Worm (Caenorhabditis elegans) whole organism, mixed stage, embryonic: ENCODE measurements around the gene H03E18.2.

Source experiments
- M03D4.4 ChIP-seq: sonication (generic microtip); optimal IDR thresholded peaks from 2 replicates; lab custom pipeline; 2017; ENCODE audit warnings: mild to moderate bottlenecking, missing genetic modification characterization, missing compliant biosample characterization
- bed-3 ChIP-seq: fragments of 200-800 bp; sonication (Bioruptor generic); optimal IDR thresholded peaks from 3 replicates; lab custom pipeline; 2018; ENCODE audit warnings: mild to moderate bottlenecking, missing genetic modification characterization, moderate library complexity, missing compliant biosample characterization
- blmp-1 ChIP-seq: fragments of 150-350 bp; optimal IDR thresholded peaks from 2 replicates; lab custom pipeline; 2014; ENCODE audit warnings: missing biosample characterization, missing genetic modification characterization
- ceh-43 ChIP-seq: fragments of 200-800 bp; sonication (Bioruptor generic); optimal IDR thresholded peaks from 2 replicates; lab custom pipeline; 2018; ENCODE audit warnings: mild to moderate bottlenecking, missing genetic modification characterization, moderate library complexity, missing compliant biosample characterization
- ceh-83 ChIP-seq: fragments of 200-800 bp; sonication (Bioruptor generic); optimal IDR thresholded peaks from 2 replicates; lab custom pipeline; 2018; ENCODE audit warnings: mild to moderate bottlenecking, missing genetic modification characterization, missing compliant biosample characterization
- ces-1 ChIP-seq: fragments of 150-350 bp; optimal IDR thresholded peaks from 2 replicates; lab custom pipeline; 2014; ENCODE audit warnings: missing biosample characterization, missing genetic modification reagents, missing genetic modification characterization
- cnd-1 ChIP-seq: fragments of 200-800 bp; sonication (Bioruptor generic); optimal IDR thresholded peaks from 2 replicates; lab custom pipeline; 2018; ENCODE audit warnings: mild to moderate bottlenecking, missing genetic modification characterization, missing compliant biosample characterization
- elt-1 ChIP-seq: sonication (generic microtip); optimal IDR thresholded peaks from 2 replicates; lab custom pipeline; 2017; ENCODE audit warnings: missing genetic modification characterization, mild to moderate bottlenecking, missing compliant biosample characterization, antibody characterized with exemption, moderate library complexity, borderline replicate concordance; ENCODE audit not compliant: insufficient read depth
- elt-3 ChIP-seq: fragments of 150-350 bp; optimal IDR thresholded peaks from 2 replicates; lab custom pipeline; 2014; ENCODE audit warnings: missing biosample characterization, missing genetic modification characterization
- flh-1 ChIP-seq: fragments of 200-800 bp; sonication (Bioruptor generic); optimal IDR thresholded peaks from 2 replicates; lab custom pipeline; 2018; ENCODE audit warnings: mild to moderate bottlenecking, missing genetic modification characterization, moderate library complexity, missing compliant biosample characterization
- ham-2 ChIP-seq: fragments of 200-800 bp; sonication (Bioruptor generic); optimal IDR thresholded peaks from 2 replicates; lab custom pipeline; 2018; ENCODE audit warnings: mild to moderate bottlenecking, missing genetic modification characterization, missing compliant biosample characterization
- lin-13 ChIP-seq: fragments of 150-350 bp; optimal IDR thresholded peaks from 2 replicates; lab custom pipeline; 2014; ENCODE audit warnings: missing biosample characterization, missing genetic modification characterization
- lsy-2 ChIP-seq: fragments of 150-350 bp; optimal IDR thresholded peaks from 2 replicates; lab custom pipeline; 2014; ENCODE audit warnings: missing biosample characterization, missing genetic modification characterization
- mab-5 ChIP-seq: fragments of 150-350 bp; optimal IDR thresholded peaks from 2 replicates; lab custom pipeline; 2014; ENCODE audit warnings: missing biosample characterization, missing genetic modification characterization
- mls-2 ChIP-seq: sonication (generic microtip); optimal IDR thresholded peaks from 2 replicates; lab custom pipeline; 2016; ENCODE audit warnings: mild to moderate bottlenecking, missing genetic modification characterization, moderate library complexity, missing compliant biosample characterization
- nhr-2 ChIP-seq: fragments of 150-350 bp; optimal IDR thresholded peaks from 2 replicates; lab custom pipeline; 2014; ENCODE audit warnings: missing biosample characterization, missing genetic modification characterization
- nhr-237 ChIP-seq: fragments of 150-350 bp; optimal IDR thresholded peaks from 2 replicates; lab custom pipeline; 2014; ENCODE audit warnings: missing biosample characterization, missing genetic modification characterization
- nhr-28 ChIP-seq: fragments of 150-350 bp; optimal IDR thresholded peaks from 2 replicates; lab custom pipeline; 2014; ENCODE audit warnings: missing biosample characterization, missing genetic modification characterization
- nhr-76 ChIP-seq: sonication (generic microtip); optimal IDR thresholded peaks from 2 replicates; lab custom pipeline; 2017; ENCODE audit warnings: missing biosample characterization, missing genetic modification characterization
- sem-2 ChIP-seq: fragments of 200-800 bp; sonication (Bioruptor generic); optimal IDR thresholded peaks from 2 replicates; lab custom pipeline; 2018; ENCODE audit warnings: mild to moderate bottlenecking, missing genetic modification characterization, missing compliant biosample characterization
- snpc-4 ChIP-seq: fragments of 150-350 bp; optimal IDR thresholded peaks from 2 replicates; lab custom pipeline; 2014; ENCODE audit warnings: missing biosample characterization, missing genetic modification characterization
- sptf-1 ChIP-seq: sonication (generic microtip); optimal IDR thresholded peaks from 2 replicates; lab custom pipeline; 2017; ENCODE audit warnings: mild to moderate bottlenecking, missing genetic modification characterization, moderate library complexity, missing compliant biosample characterization
- tbx-8 ChIP-seq: fragments of 200-800 bp; sonication (Bioruptor generic); optimal IDR thresholded peaks from 2 replicates; lab custom pipeline; 2018; ENCODE audit warnings: mild to moderate bottlenecking, missing genetic modification characterization, moderate library complexity, missing compliant biosample characterization
- unc-120 ChIP-seq: sonication (generic microtip); optimal IDR thresholded peaks from 2 replicates; lab custom pipeline; 2017; ENCODE audit warnings: missing genetic modification characterization, missing compliant biosample characterization; ENCODE audit not compliant: poor library complexity, severe bottlenecking
- unc-39 ChIP-seq: fragments of 150-350 bp; optimal IDR thresholded peaks from 2 replicates; lab custom pipeline; 2014; ENCODE audit warnings: missing biosample characterization, missing genetic modification characterization
- unc-62 ChIP-seq: fragments of 150-350 bp; optimal IDR thresholded peaks from 2 replicates; lab custom pipeline; 2014; ENCODE audit warnings: missing biosample characterization, missing genetic modification reagents, missing genetic modification characterization
- zip-8 ChIP-seq: fragments of 150-350 bp; optimal IDR thresholded peaks from 2 replicates; lab custom pipeline; 2014; ENCODE audit warnings: missing biosample characterization, missing genetic modification characterization
- ztf-11 ChIP-seq: fragments of 150-350 bp; optimal IDR thresholded peaks from 2 replicates; lab custom pipeline; 2014; ENCODE audit warnings: missing biosample characterization, missing genetic modification characterization

The H03E18.2 gene

DNA sequence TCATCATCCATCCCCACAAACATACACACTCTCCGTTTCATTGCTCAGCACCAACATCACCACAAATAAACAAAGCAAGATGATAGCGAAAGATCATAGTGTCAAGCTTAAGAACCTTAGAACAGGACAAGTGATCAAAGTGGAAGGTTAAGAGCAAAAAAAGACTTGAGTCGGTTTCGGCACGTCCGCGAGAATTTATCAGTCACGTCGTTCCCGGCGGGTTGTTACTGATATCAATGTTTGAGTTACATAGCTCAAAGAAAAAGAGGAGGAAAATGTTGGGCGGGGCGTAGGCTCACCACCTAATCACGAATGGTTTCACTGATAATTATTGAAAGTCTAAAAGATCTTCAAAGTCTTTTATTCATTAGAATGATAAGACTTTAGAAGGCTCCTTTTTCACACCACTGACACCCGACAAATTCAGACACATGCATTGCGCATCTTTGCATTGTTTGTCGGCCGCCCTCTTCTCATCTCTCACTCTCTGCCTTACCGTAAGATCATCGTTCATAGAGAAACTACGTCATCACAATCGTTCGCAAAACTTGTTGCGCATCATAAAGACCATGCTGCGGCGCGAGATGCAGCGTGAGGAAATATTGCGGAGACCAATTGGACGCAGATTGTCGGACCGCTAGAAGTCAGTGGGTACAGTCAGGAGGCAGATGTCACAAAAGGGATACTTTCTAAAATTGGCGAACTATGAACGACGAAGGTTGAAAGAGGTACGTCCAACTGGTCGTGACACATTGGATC, 43.1 kb downstream of the H03E18.2 start:
- TF ChIP-seq nhr-237 (tag; lab: Kevin White, UChicago): peak; percentile 74
- TF ChIP-seq nhr-76: no peak
- peak; percentile 58 for TF ChIP-seq ham-2 (GFP tag; lab: Kevin White, UChicago)
- no peak for TF ChIP-seq flh-1 (GFP tag; lab: Kevin White, UChicago)
- peak; percentile 70 for TF ChIP-seq blmp-1
- TF ChIP-seq snpc-4 (tag; lab: Kevin White, UChicago): no peak
- peak; percentile 16 for TF ChIP-seq unc-62 (GFP tag; lab: Kevin White, UChicago)
- TF ChIP-seq zip-8 (tag; lab: Kevin White, UChicago): no peak
- peak; percentile 22 for TF ChIP-seq lsy-2 (tag; lab: Kevin White, UChicago)
- TF ChIP-seq elt-3 (tag; lab: Kevin White, UChicago): peak; percentile 77
- no peak for TF ChIP-seq lin-13

DNA sequence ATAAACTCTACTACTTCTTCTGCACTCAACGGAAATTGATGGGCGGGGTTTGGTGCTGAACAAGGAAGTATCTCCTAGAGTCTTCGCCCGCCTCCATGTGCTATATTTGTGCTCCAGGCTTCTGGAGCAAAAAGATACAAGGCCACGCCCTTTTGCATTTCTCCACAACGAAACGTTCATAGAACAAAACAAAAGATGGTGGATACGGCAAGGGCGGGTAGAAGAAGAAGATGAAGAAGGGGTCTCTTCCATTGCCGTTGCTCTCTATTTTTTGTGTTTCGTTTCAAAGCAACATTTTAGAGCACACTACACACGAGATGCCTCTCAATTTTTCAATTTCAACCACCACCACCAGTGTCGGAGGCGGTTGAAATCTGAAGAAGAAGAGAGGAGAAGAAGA, 44.0 kb downstream of the H03E18.2 start:
- peak; percentile 26 for TF ChIP-seq ces-1 (GFP tag; lab: Kevin White, UChicago)
- TF ChIP-seq nhr-237 (tag; lab: Kevin White, UChicago): no peak
- TF ChIP-seq mls-2 (tag; lab: Kevin White, UChicago): no peak

DNA sequence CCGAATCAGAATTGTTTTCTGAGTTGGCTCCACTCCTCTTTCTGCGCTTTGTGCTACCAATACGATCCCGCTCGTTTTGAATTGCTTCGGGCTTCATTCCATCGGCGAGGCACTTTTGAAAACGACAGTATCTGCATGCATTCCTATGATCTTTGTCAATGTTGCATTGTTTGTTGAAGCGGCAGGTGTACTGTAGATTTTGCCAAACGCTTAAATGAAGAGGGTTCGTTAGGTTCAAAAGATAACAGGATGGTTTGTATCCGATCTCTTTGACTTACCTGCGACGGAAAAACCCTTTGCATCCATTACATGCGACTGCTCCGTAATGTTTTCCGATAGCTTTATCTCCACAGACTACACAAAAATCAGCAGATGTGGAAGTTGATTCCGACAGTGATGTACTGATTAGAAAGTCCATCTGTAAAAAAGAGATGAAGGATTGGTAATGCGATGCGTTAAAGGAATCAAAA, 44.5 kb downstream of the H03E18.2 start, which contains the start of gene nhr-14:
nhr-14 (minus strand) TSS at position 420 of the 470 bp plus-strand sequence.
- TF ChIP-seq mab-5 (tag; lab: Kevin White, UChicago): no peak
- TF ChIP-seq snpc-4 (tag; lab: Kevin White, UChicago): no peak
- no peak for TF ChIP-seq elt-3 (tag; lab: Kevin White, UChicago)
- no peak for TF ChIP-seq sem-2
- TF ChIP-seq nhr-76: no peak
- no peak for TF ChIP-seq elt-1 (tag; lab: Kevin White, UChicago)
- no peak for TF ChIP-seq ztf-11 (tag; lab: Kevin White, UChicago)

DNA sequence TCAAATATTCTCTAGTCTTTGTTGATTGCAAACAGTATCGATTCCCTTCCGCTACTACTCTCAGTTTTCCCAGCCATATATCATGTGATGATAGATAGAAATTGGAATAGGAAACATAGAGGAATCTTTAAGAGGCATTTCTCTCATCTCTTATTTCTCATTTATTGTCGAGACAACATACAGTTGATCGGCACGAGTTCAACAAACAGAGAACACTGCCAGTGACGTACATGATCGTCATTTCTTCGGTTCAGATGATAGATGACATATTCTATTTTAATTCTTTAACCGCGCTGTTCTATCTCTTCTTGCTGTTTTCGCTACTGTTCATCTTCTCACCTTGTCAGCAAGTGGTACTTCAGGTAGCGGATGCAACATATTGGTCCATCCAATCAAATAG, 45.2 kb downstream of the H03E18.2 start:
- TF ChIP-seq elt-3 (tag; lab: Kevin White, UChicago): peak; percentile 59
- no peak for TF ChIP-seq elt-1 (tag; lab: Kevin White, UChicago)
- TF ChIP-seq bed-3 (GFP tag; lab: Kevin White, UChicago): no peak
- TF ChIP-seq lin-13: no peak
- no peak for TF ChIP-seq ztf-11 (tag; lab: Kevin White, UChicago)
- TF ChIP-seq cnd-1 (tag; lab: Kevin White, UChicago): no peak
- no peak for TF ChIP-seq sem-2
- TF ChIP-seq ceh-43 (GFP tag; lab: Kevin White, UChicago): no peak
- TF ChIP-seq nhr-237 (tag; lab: Kevin White, UChicago): no peak
- no peak for TF ChIP-seq zip-8 (tag; lab: Kevin White, UChicago)
- no peak for TF ChIP-seq sptf-1 (tag; lab: Kevin White, UChicago)
- TF ChIP-seq unc-62 (GFP tag; lab: Kevin White, UChicago): peak; percentile 38

DNA sequence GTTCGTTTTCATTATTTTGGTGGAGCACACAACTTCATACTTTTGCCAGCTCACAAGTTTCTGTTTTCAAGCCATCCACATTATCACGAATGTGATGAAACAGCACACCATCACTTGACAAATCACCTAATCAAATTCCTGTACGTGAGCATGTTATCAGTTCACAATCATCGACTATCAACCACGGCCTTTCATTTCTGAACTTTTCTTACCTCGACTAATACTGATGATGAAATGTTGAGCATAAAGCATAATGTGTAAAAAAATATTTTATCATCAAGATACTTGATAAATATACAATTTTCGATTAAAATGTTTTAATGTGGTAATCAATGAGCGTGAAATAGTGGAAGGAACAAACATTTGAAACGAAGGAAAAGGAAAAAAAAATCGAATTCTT, 46.8 kb downstream of the H03E18.2 start:
- TF ChIP-seq nhr-76: no peak
- TF ChIP-seq lin-13: no peak
- TF ChIP-seq mls-2 (tag; lab: Kevin White, UChicago): no peak
- no peak for TF ChIP-seq nhr-28
- no peak for TF ChIP-seq unc-120 (tag; lab: Kevin White, UChicago)
- no peak for TF ChIP-seq nhr-2 (tag; lab: Kevin White, UChicago)
- TF ChIP-seq nhr-237 (tag; lab: Kevin White, UChicago): no peak
- no peak for TF ChIP-seq M03D4.4 (tag; lab: Kevin White, UChicago)
- no peak for TF ChIP-seq tbx-8 (GFP tag; lab: Kevin White, UChicago)
- no peak for TF ChIP-seq unc-39 (tag; lab: Kevin White, UChicago)
- no peak for TF ChIP-seq ham-2 (GFP tag; lab: Kevin White, UChicago)
- TF ChIP-seq ceh-83 (GFP tag; lab: Kevin White, UChicago): no peak
